Worm (Caenorhabditis elegans) whole organism, midembryonic: Measurements from ENCODE around the gene Y38H6A.3.

Experiments used
- T22C8.4 ChIP-seq: fragments of 200-800 bp; sonication (Bioruptor generic); IDR thresholded peaks from 2 replicates; pipeline ENCODE4 v1.3.6; 2022; ENCODE audit warnings: missing genetic modification characterization, missing compliant biosample characterization
- cog-1 ChIP-seq: sonication (generic microtip); optimal IDR thresholded peaks from 2 replicates; lab custom pipeline; 2016; ENCODE audit warnings: missing genetic modification characterization, missing compliant biosample characterization
- flt-1 ChIP-seq: fragments of 200-800 bp; sonication (Bioruptor generic); IDR thresholded peaks from 2 replicates; pipeline ENCODE4 v1.3.6; 2022; ENCODE audit warnings: missing genetic modification characterization, missing compliant biosample characterization
- klf-2 ChIP-seq: fragments of 200-800 bp; sonication (Bioruptor generic); conservative IDR thresholded peaks from 2 replicates; pipeline ENCODE4 v1.3.6; 2022; ENCODE audit warnings: missing genetic modification reagents, missing genetic modification characterization, missing compliant biosample characterization
- med-1 ChIP-seq: sonication (generic microtip); optimal IDR thresholded peaks from 2 replicates; lab custom pipeline; 2017; ENCODE audit warnings: missing genetic modification characterization, mild to moderate bottlenecking, missing compliant biosample characterization, antibody characterized with exemption, missing genetic modification reagents; ENCODE audit not compliant: insufficient read depth
- ref-1 ChIP-seq: fragments of 200-800 bp; sonication (Bioruptor generic); conservative IDR thresholded peaks from 2 replicates; pipeline ENCODE4 v1.3.6; 2022; ENCODE audit warnings: missing genetic modification reagents, missing genetic modification characterization, missing compliant biosample characterization
- tab-1 ChIP-seq: fragments of 200-800 bp; sonication (Bioruptor generic); IDR thresholded peaks from 2 replicates; pipeline ENCODE4 v1.3.6; 2022; ENCODE audit warnings: missing genetic modification characterization, missing compliant biosample characterization
- ztf-23 ChIP-seq: fragments of 200-800 bp; sonication (Bioruptor generic); IDR thresholded peaks from 2 replicates; pipeline ENCODE4 v1.3.6; 2022; ENCODE audit warnings: missing genetic modification reagents, missing genetic modification characterization, missing compliant biosample characterization
- ztf-29 ChIP-seq: fragments of 200-800 bp; sonication (Bioruptor generic); IDR thresholded peaks from 2 replicates; pipeline ENCODE4 v1.3.6; 2022; ENCODE audit warnings: missing genetic modification reagents, missing genetic modification characterization, missing compliant biosample characterization

The Y38H6A.3 gene

DNA sequence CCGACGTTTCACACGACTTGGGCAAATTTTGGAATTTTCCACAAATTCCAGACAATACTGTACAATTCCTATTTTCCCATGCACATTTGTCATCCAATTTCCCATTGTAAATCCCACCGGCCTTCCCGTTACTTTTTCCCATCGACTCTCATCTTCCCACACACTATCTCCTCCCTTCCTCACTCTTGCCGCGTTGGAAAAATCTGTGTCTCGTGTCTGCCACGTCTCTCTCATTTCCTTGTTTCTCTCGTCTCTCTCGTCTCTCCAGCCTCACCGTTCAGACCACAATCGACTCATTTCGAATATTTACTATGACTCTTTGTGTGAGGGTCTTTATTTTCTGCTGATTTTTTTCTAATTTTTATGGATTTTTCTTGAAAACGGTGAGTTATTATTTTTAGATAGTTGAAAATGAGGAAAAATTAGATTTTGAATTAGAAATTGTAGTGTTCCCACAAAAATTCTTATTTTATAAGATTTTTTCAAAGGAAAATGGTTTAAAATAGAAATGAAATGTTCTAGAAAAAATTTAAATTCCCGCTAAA is 38.1 kb downstream of the Y38H6A.3 start, which contains the start of gene K02E2.11:
Gene K02E2.11 (plus strand): TSS at position 251 of the 545 bp plus-strand sequence.
- TF ChIP-seq flt-1 (GFP tag; lab: Robert Waterston, UW) = no peak
- TF ChIP-seq ztf-29 (GFP tag; lab: Robert Waterston, UW) = no peak
- TF ChIP-seq T22C8.4 (GFP tag; lab: Robert Waterston, UW) = no peak
- no peak for TF ChIP-seq ref-1 (GFP tag; lab: Robert Waterston, UW)
- no peak for TF ChIP-seq ztf-23 (GFP tag; lab: Robert Waterston, UW)
- no peak for TF ChIP-seq med-1
- TF ChIP-seq cog-1 (tag; lab: Kevin White, UChicago) = no peak
- TF ChIP-seq tab-1 (GFP tag; lab: Robert Waterston, UW) = no peak
- no peak for TF ChIP-seq klf-2

DNA sequence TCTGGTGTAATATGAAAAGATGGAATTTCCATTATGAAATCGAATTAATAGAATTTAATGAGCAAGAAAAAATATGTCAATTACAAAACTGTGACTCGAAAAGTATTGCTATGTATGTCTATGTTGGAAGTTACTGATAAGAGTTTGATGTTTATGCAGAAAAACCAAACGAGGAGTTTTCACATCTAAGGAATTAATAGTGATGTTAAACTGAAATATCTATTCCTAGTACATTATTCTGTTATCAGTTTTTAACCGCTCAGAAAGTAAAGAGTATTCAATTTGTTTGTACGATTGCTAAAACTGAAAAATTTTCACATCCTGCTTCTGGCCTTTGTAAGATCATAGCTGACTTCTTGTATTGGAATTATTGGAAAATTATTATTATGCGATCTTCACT is 42.0 kb downstream of the Y38H6A.3 start, which contains the start of gene K02E2.7:
Gene K02E2.7 (minus strand): TSS at position 101 of the 400 bp plus-strand sequence.
- TF ChIP-seq cog-1 (tag; lab: Kevin White, UChicago) = no peak
- TF ChIP-seq ztf-29 (GFP tag; lab: Robert Waterston, UW) = no peak
- TF ChIP-seq tab-1 (GFP tag; lab: Robert Waterston, UW) = no peak
- no peak for TF ChIP-seq klf-2
- no peak for TF ChIP-seq T22C8.4 (GFP tag; lab: Robert Waterston, UW)
- no peak for TF ChIP-seq ref-1 (GFP tag; lab: Robert Waterston, UW)
- no peak for TF ChIP-seq med-1
- TF ChIP-seq flt-1 (GFP tag; lab: Robert Waterston, UW) = no peak
- TF ChIP-seq ztf-23 (GFP tag; lab: Robert Waterston, UW) = no peak

DNA sequence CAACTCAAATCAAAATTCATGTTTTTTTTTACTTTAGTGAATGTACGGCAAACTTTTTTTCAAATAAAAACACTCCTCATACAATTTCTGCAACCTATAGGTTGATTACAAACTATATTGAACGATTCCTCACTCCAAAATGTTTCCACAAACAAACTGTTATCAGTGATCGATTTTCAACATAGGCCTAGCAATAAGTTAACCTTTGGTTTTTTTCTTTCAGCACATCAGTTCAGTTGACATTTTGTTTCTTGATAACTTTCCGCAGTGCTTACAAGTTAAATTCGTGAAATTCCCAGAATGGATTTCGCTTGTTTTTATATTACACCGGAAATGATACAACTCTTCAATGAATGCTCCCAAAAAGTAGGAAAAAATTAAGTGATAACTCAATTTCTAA is 42.4 kb downstream of the Y38H6A.3 start, which contains the start of gene F53H2.1:
Gene F53H2.1 (plus strand): TSS at position 301 of the 400 bp plus-strand sequence.
- no peak for TF ChIP-seq T22C8.4 (GFP tag; lab: Robert Waterston, UW)
- no peak for TF ChIP-seq ref-1 (GFP tag; lab: Robert Waterston, UW)
- TF ChIP-seq klf-2 = no peak
- no peak for TF ChIP-seq flt-1 (GFP tag; lab: Robert Waterston, UW)

DNA sequence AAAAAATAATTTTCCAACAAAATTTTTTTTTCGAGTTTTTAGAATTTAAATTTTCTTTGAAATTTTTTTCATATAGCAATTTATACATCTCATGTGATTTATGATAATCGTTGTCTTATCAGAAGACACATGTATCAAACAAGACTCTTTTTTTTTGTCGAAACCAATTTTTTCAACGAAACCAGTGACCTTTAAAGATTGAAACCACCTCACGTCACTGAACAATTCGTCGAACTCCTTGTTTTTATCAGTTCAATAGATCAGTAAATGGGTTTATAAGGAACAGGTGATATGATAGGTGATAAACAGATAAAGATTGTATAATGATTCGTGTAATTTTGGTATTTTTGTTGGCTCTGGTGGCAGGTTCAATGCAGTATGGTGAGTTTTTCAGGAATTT is 48.8 kb downstream of the Y38H6A.3 start, which contains the start of gene cnc-7:
Gene cnc-7 (plus strand): TSS at position 301 of the 400 bp plus-strand sequence.
- TF ChIP-seq tab-1 (GFP tag; lab: Robert Waterston, UW) = no peak
- TF ChIP-seq T22C8.4 (GFP tag; lab: Robert Waterston, UW) = no peak
- TF ChIP-seq ref-1 (GFP tag; lab: Robert Waterston, UW) = no peak
- TF ChIP-seq med-1 = no peak
- no peak for TF ChIP-seq flt-1 (GFP tag; lab: Robert Waterston, UW)
- TF ChIP-seq klf-2 = no peak
- TF ChIP-seq cog-1 (tag; lab: Kevin White, UChicago) = no peak
- no peak for TF ChIP-seq ztf-29 (GFP tag; lab: Robert Waterston, UW)
- TF ChIP-seq ztf-23 (GFP tag; lab: Robert Waterston, UW) = no peak
